Fruit fly (Drosophila melanogaster): ENCODE data around the gene CG33493.

Gene CG33493

dm6 chr3L:10741120-10741519 is 48.2 kb upstream of the CG33493 start (continued):
- TF ChIP-seq CG6765 (GFP tag; optimal IDR thresholded peaks at IDR 0.05), result no peak
- 0 out of 3 replicates have a peak, but pooled peaks have one; percentile 31 for TF ChIP-seq otp (GFP tag; IDR thresholded peaks at IDR 0.05)
- peak; percentile 53 for TF ChIP-seq Awh (GFP tag; IDR thresholded peaks at IDR 0.05)
- peak; percentile 3 for TF ChIP-seq CG6813 (GFP tag; optimal IDR thresholded peaks at IDR 0.05)
- TF ChIP-seq Ets65A (GFP tag), result peak; percentile 72
- no peak for TF ChIP-seq emc (GFP tag; optimal IDR thresholded peaks at IDR 0.05)
- TF ChIP-seq chm (GFP tag; IDR thresholded peaks at IDR 0.05), result 0 out of 2 replicates have a peak, but pooled peaks have one; percentile 17
- peak; percentile 39; the same call in 1 of the 2 replicates for TF ChIP-seq Xrp1 (GFP tag; IDR thresholded peaks at IDR 0.05)
- no peak for TF ChIP-seq pan (optimal IDR thresholded peaks at IDR 0.05)
- no peak for TF ChIP-seq pan (GFP tag; optimal IDR thresholded peaks at IDR 0.05 in 1 of 2, IDR thresholded peaks at IDR 0.05 in 1 of 2)
- 0 out of 3 replicates have a peak, but pooled peaks have one; percentile 14 for TF ChIP-seq CG7357 (GFP tag; IDR thresholded peaks at IDR 0.05)
- TF ChIP-seq dmrt99B (tag; optimal IDR thresholded peaks at IDR 0.05), result peak; percentile 6
- TF ChIP-seq CG10366 (GFP tag; IDR thresholded peaks at IDR 0.05), result peak; percentile 10; the same call in 1 of the 2 replicates
- no peak for TF ChIP-seq CG30431 (GFP tag; optimal IDR thresholded peaks at IDR 0.05)
- no peak for TF ChIP-seq CG15479 (GFP tag; optimal IDR thresholded peaks at IDR 0.05)
- peak; percentile 34; the same call in 1 of the 2 replicates for TF ChIP-seq CG17328 (GFP tag; IDR thresholded peaks at IDR 0.05)
- TF ChIP-seq seq (GFP tag; IDR thresholded peaks at IDR 0.05), result no peak
- TF ChIP-seq salm (tag; optimal IDR thresholded peaks at IDR 0.05), result peak; percentile 26
- TF ChIP-seq so (GFP tag; IDR thresholded peaks at IDR 0.05), result peak; percentile 74; the same call in 2 of the 3 replicates
- TF ChIP-seq dan (GFP tag; IDR thresholded peaks at IDR 0.05), result no peak
- TF ChIP-seq crol (GFP tag; IDR thresholded peaks at IDR 0.05), result peak; percentile 60
- TF ChIP-seq B-H2 (GFP tag; optimal IDR thresholded peaks at IDR 0.05), result no peak
- TF ChIP-seq CG3726 (GFP tag; IDR thresholded peaks at IDR 0.05), result 0 out of 3 replicates have a peak, but pooled peaks have one; percentile 56
- TF ChIP-seq ATbp (GFP tag; optimal IDR thresholded peaks at IDR 0.05), result peak; percentile 77
- peak; percentile 11 for TF ChIP-seq Sox102F (GFP tag; optimal IDR thresholded peaks at IDR 0.05)
- TF ChIP-seq CG7786 (GFP tag; optimal IDR thresholded peaks at IDR 0.05), result no peak
- no peak for TF ChIP-seq tna (GFP tag; IDR thresholded peaks at IDR 0.05; ENCODE audit: partially characterized antibody)
- TF ChIP-seq mirr (GFP tag; optimal IDR thresholded peaks at IDR 0.05), result peak; percentile 14
- peak in 1 of 2 experiments; percentile 9 for TF ChIP-seq Hr78 (GFP tag; optimal IDR thresholded peaks at IDR 0.05)
- TF ChIP-seq CG16779 (GFP tag; IDR thresholded peaks at IDR 0.05), result peak; percentile 24; the same call in 1 of the 2 replicates
- no peak for TF ChIP-seq TFAM (GFP tag; optimal IDR thresholded peaks at IDR 0.05)
- TF ChIP-seq sisA (GFP tag; IDR thresholded peaks at IDR 0.05), result no peak
- TF ChIP-seq CG7839 (tag; optimal IDR thresholded peaks at IDR 0.05), result no peak
- TF ChIP-seq toy (GFP tag; IDR thresholded peaks at IDR 0.05), result no peak
- no peak for TF ChIP-seq CG12104 (GFP tag; optimal IDR thresholded peaks at IDR 0.05)
- 0 out of 3 replicates have a peak, but pooled peaks have one; percentile 48 for TF ChIP-seq zfh1 (GFP tag; IDR thresholded peaks at IDR 0.05)
- peak; percentile 18 for TF ChIP-seq Fer3 (tag; optimal IDR thresholded peaks at IDR 0.05)
- TF ChIP-seq CG15601 (tag; optimal IDR thresholded peaks at IDR 0.05), result peak; percentile 26
- peak; percentile 4; the same call in 1 of the 2 replicates for TF ChIP-seq ranshi (GFP tag; IDR thresholded peaks at IDR 0.05)
- peak; percentile 70 for TF ChIP-seq sens (GFP tag)
- no peak for TF ChIP-seq Mrtf (GFP tag; IDR thresholded peaks at IDR 0.05)
- TF ChIP-seq Drgx (GFP tag; IDR thresholded peaks at IDR 0.05), result 0 out of 2 replicates have a peak, but pooled peaks have one; percentile 14
- peak; percentile 62 for TF ChIP-seq Asciz (GFP tag; optimal IDR thresholded peaks at IDR 0.05)
- no peak for TF ChIP-seq HmgD (GFP tag; optimal IDR thresholded peaks at IDR 0.05)
- peak; percentile 8 for TF ChIP-seq tap (tag; optimal IDR thresholded peaks at IDR 0.05)
- TF ChIP-seq CG12071 (GFP tag; optimal IDR thresholded peaks at IDR 0.05), result peak; percentile 27
- no peak for TF ChIP-seq Atf-2 (GFP tag; optimal IDR thresholded peaks at IDR 0.05)
- 0 out of 3 replicates have a peak, but pooled peaks have one; percentile 41 for TF ChIP-seq ken (GFP tag; IDR thresholded peaks at IDR 0.05)
- no peak for TF ChIP-seq CG12236 (GFP tag; optimal IDR thresholded peaks at IDR 0.05)

Measured in whole organism, embryonic.